Worm (Caenorhabditis elegans) whole organism, young adult: Measurements from ENCODE around the gene hlh-6.
A peak's percentile ranks its signal among the peaks of the same experiment; 100 is the strongest.

Experiments
- C17E4.6 ChIP-seq: fragments of 200-800 bp; sonication (Bioruptor generic); IDR thresholded peaks from 2 replicates; pipeline ENCODE4 v1.3.6; 2022; ENCODE audit warnings: missing genetic modification reagents, missing genetic modification characterization, missing compliant biosample characterization
- D2030.7 ChIP-seq: fragments of 200-800 bp; sonication (Bioruptor generic); IDR thresholded peaks from 2 replicates; pipeline ENCODE4 v1.3.6; 2022; ENCODE audit warnings: missing genetic modification reagents, missing genetic modification characterization, missing compliant biosample characterization
- F10E7.11 ChIP-seq: sonication (generic microtip); optimal IDR thresholded peaks from 2 replicates; lab custom pipeline; 2017; ENCODE audit warnings: mild to moderate bottlenecking, missing genetic modification characterization, moderate library complexity, missing compliant biosample characterization
- F22D6.2 ChIP-seq: sonication (generic microtip); optimal IDR thresholded peaks from 2 replicates; lab custom pipeline; 2016; ENCODE audit warnings: mild to moderate bottlenecking, missing genetic modification characterization, missing compliant biosample characterization
- F52B5.7 ChIP-seq: sonication (generic microtip); optimal IDR thresholded peaks from 2 replicates; lab custom pipeline; 2016; ENCODE audit warnings: mild to moderate bottlenecking, missing genetic modification characterization, missing compliant biosample characterization
- F55B11.4 ChIP-seq: sonication (generic microtip); optimal IDR thresholded peaks from 2 replicates; lab custom pipeline; 2016; ENCODE audit warnings: missing compliant biosample characterization, missing genetic modification characterization, borderline replicate concordance; ENCODE audit not compliant: insufficient read depth
- F57C9.4 ChIP-seq: sonication (generic microtip); optimal IDR thresholded peaks from 2 replicates; lab custom pipeline; 2017; ENCODE audit warnings: mild to moderate bottlenecking, missing genetic modification characterization, missing compliant biosample characterization
- K12H6.12 ChIP-seq: fragments of 200-800 bp; sonication (Bioruptor generic); optimal IDR thresholded peaks from 2 replicates; lab custom pipeline; 2018; ENCODE audit warnings: mild to moderate bottlenecking, missing genetic modification characterization, missing compliant biosample characterization
- T07F8.4 ChIP-seq: sonication (generic microtip); optimal IDR thresholded peaks from 2 replicates; lab custom pipeline; 2016; ENCODE audit warnings: mild to moderate bottlenecking, missing genetic modification characterization, moderate library complexity, missing compliant biosample characterization
- Y53F4B.3 ChIP-seq: fragments of 200-800 bp; sonication (Bioruptor generic); IDR thresholded peaks from 2 replicates; pipeline ENCODE4 v1.3.6; 2022; ENCODE audit warnings: missing genetic modification reagents, missing genetic modification characterization, missing compliant biosample characterization
- Y67H2A.10 ChIP-seq: fragments of 200-800 bp; sonication (Bioruptor generic); conservative IDR thresholded peaks from 2 replicates; pipeline ENCODE4 v1.3.6; 2022; ENCODE audit warnings: missing genetic modification reagents, missing genetic modification characterization, missing compliant biosample characterization
- akir-1 ChIP-seq: fragments of 200-800 bp; sonication (Bioruptor generic); optimal IDR thresholded peaks from 2 replicates; lab custom pipeline; 2018; ENCODE audit warnings: mild to moderate bottlenecking, missing genetic modification characterization, moderate library complexity, missing compliant biosample characterization
- ama-1 ChIP-seq, 3 experiments: fragments of 150-350 bp in 1 of 3; sonication (generic microtip) in 2 of 3; optimal IDR thresholded peaks; 2 replicates each; lab custom pipeline; 2014 to 2018; ENCODE audit warnings: missing biosample characterization in 2 of 3, missing genetic modification characterization in 2 of 3, missing genetic modification reagents in 2 of 3
- athp-1 ChIP-seq: sonication (generic microtip); optimal IDR thresholded peaks from 2 replicates; lab custom pipeline; 2017; ENCODE audit warnings: mild to moderate bottlenecking, missing genetic modification characterization, missing compliant biosample characterization
- attf-5 ChIP-seq: fragments of 200-800 bp; sonication (Bioruptor generic); optimal IDR thresholded peaks from 2 replicates; lab custom pipeline; 2018; ENCODE audit warnings: mild to moderate bottlenecking, missing genetic modification characterization, missing compliant biosample characterization
- attf-6 ChIP-seq: fragments of 200-800 bp; sonication (Bioruptor generic); IDR thresholded peaks from 2 replicates; pipeline ENCODE4 v1.3.6; 2022; ENCODE audit warnings: missing genetic modification reagents, missing genetic modification characterization, missing compliant biosample characterization
- cebp-1 ChIP-seq, 2 experiments: fragments of 200-800 bp in 1 of 2; sonication (Bioruptor generic) in 1 of 2; sonication (generic microtip) in 1 of 2; IDR thresholded peaks in 1 of 2; optimal IDR thresholded peaks in 1 of 2; 2 replicates each; pipeline versions ENCODE4 v1.3.6 to Lab custom; 2017 to 2022; ENCODE audit warnings: missing compliant biosample characterization in 2 of 2, missing genetic modification characterization in 2 of 2, mild to moderate bottlenecking in 1 of 2, missing genetic modification reagents in 1 of 2, moderate library complexity in 1 of 2
- ceh-100 ChIP-seq: fragments of 200-800 bp; sonication (Bioruptor generic); IDR thresholded peaks from 2 replicates; pipeline ENCODE4 v1.3.6; 2022; ENCODE audit warnings: missing genetic modification reagents, missing genetic modification characterization, missing compliant biosample characterization
- ceh-27 ChIP-seq: fragments of 200-800 bp; sonication (Bioruptor generic); optimal IDR thresholded peaks from 2 replicates; lab custom pipeline; 2018; ENCODE audit warnings: mild to moderate bottlenecking, missing genetic modification characterization, moderate library complexity, missing compliant biosample characterization
- ceh-58 ChIP-seq: fragments of 200-800 bp; sonication (Bioruptor generic); IDR thresholded peaks from 2 replicates; pipeline ENCODE4 v1.3.6; 2022; ENCODE audit warnings: missing genetic modification characterization, missing compliant biosample characterization
- ceh-91 ChIP-seq: fragments of 200-800 bp; sonication (Bioruptor generic); IDR thresholded peaks from 2 replicates; pipeline ENCODE4 v1.3.6; 2022; ENCODE audit warnings: missing genetic modification reagents, missing genetic modification characterization, missing compliant biosample characterization
- dpl-1 ChIP-seq: fragments of 150-350 bp; optimal IDR thresholded peaks from 2 replicates; lab custom pipeline; 2014; ENCODE audit warnings: missing biosample characterization, missing genetic modification reagents, missing genetic modification characterization
- efl-1 ChIP-seq: fragments of 150-350 bp; optimal IDR thresholded peaks from 2 replicates; lab custom pipeline; 2014; ENCODE audit warnings: missing biosample characterization, missing genetic modification reagents, missing genetic modification characterization
- ets-4 ChIP-seq: fragments of 200-800 bp; sonication (Bioruptor generic); optimal IDR thresholded peaks from 2 replicates; lab custom pipeline; 2018; ENCODE audit warnings: mild to moderate bottlenecking, missing genetic modification characterization, missing compliant biosample characterization
- hlh-26 ChIP-seq: fragments of 200-800 bp; sonication (Bioruptor generic); conservative IDR thresholded peaks from 2 replicates; pipeline ENCODE4 v1.3.6; 2022; ENCODE audit warnings: missing genetic modification reagents, missing genetic modification characterization, missing compliant biosample characterization
- let-526 ChIP-seq: fragments of 200-800 bp; sonication (Bioruptor generic); IDR thresholded peaks from 2 replicates; pipeline ENCODE4 v1.3.6; 2022; ENCODE audit warnings: missing genetic modification reagents, missing genetic modification characterization, missing compliant biosample characterization
- lin-26 ChIP-seq: fragments of 200-800 bp; sonication (Bioruptor generic); IDR thresholded peaks from 2 replicates; pipeline ENCODE4 v1.3.6; 2022; ENCODE audit warnings: missing genetic modification reagents, missing genetic modification characterization, missing compliant biosample characterization
- lin-35 ChIP-seq, 3 experiments: fragments of 150-350 bp in 2 of 3; sonication (generic microtip) in 1 of 3; optimal IDR thresholded peaks; 2 replicates each; lab custom pipeline; 2014 to 2018; ENCODE audit warnings: missing biosample characterization in 3 of 3, missing genetic modification characterization in 3 of 3, missing genetic modification reagents in 3 of 3
- lin-54 ChIP-seq: fragments of 200-800 bp; sonication (Bioruptor generic); optimal IDR thresholded peaks from 2 replicates; lab custom pipeline; 2018; ENCODE audit warnings: mild to moderate bottlenecking, missing genetic modification characterization, missing compliant biosample characterization
- lsy-27 ChIP-seq: sonication (generic microtip); optimal IDR thresholded peaks from 2 replicates; lab custom pipeline; 2017; ENCODE audit warnings: missing genetic modification characterization, mild to moderate bottlenecking, missing compliant biosample characterization, antibody characterized with exemption, missing genotype, borderline replicate concordance; ENCODE audit not compliant: insufficient read depth
- madf-10 ChIP-seq: sonication (generic microtip); optimal IDR thresholded peaks from 2 replicates; lab custom pipeline; 2016; ENCODE audit warnings: mild to moderate bottlenecking, missing genetic modification characterization, missing compliant biosample characterization
- madf-3 ChIP-seq: fragments of 200-800 bp; sonication (Bioruptor generic); IDR thresholded peaks from 2 replicates; pipeline ENCODE4 v1.3.6; 2022; ENCODE audit warnings: missing genetic modification reagents, missing genetic modification characterization, missing compliant biosample characterization
- madf-8 ChIP-seq: fragments of 200-800 bp; sonication (Bioruptor generic); conservative IDR thresholded peaks from 2 replicates; pipeline ENCODE4 v1.3.6; 2022; ENCODE audit warnings: missing genetic modification reagents, missing genetic modification characterization, missing compliant biosample characterization
- mel-28 ChIP-seq: sonication (generic microtip); optimal IDR thresholded peaks from 2 replicates; lab custom pipeline; 2016; ENCODE audit warnings: borderline replicate concordance, mild to moderate bottlenecking, missing genetic modification characterization, missing compliant biosample characterization
- nhr-120 ChIP-seq: fragments of 200-800 bp; sonication (Bioruptor generic); IDR thresholded peaks from 2 replicates; pipeline ENCODE4 v1.3.6; 2022; ENCODE audit warnings: missing genetic modification characterization, missing compliant biosample characterization
- pbrm-1 ChIP-seq: fragments of 200-800 bp; sonication (Bioruptor generic); IDR thresholded peaks from 2 replicates; pipeline ENCODE4 v1.3.6; 2022; ENCODE audit warnings: missing genetic modification reagents, missing genetic modification characterization, missing compliant biosample characterization
- rec-8 ChIP-seq, 2 experiments: sonication (generic microtip); optimal IDR thresholded peaks; 2 replicates each; lab custom pipeline; 2016; ENCODE audit warnings: mild to moderate bottlenecking in 2 of 2, missing genetic modification characterization in 2 of 2, missing genetic modification reagents in 2 of 2, missing genotype in 2 of 2, missing biosample characterization in 1 of 2, missing compliant biosample characterization in 1 of 2, moderate library complexity in 1 of 2
- rpc-1 ChIP-seq, 2 experiments: fragments of 150-350 bp in 1 of 2; sonication (generic microtip) in 1 of 2; optimal IDR thresholded peaks; 2 replicates each; lab custom pipeline; 2014 to 2018; ENCODE audit warnings: missing biosample characterization in 1 of 2, missing genetic modification characterization in 1 of 2, missing genetic modification reagents in 1 of 2, missing genotype in 1 of 2
- snpc-1.1 ChIP-seq: sonication (generic microtip); optimal IDR thresholded peaks from 2 replicates; lab custom pipeline; 2017; ENCODE audit warnings: missing genetic modification characterization, mild to moderate bottlenecking, missing compliant biosample characterization, antibody characterized with exemption, moderate library complexity, missing genotype, missing genetic modification reagents; ENCODE audit not compliant: insufficient read depth
- snpc-1.3 ChIP-seq: sonication (generic microtip); optimal IDR thresholded peaks from 2 replicates; lab custom pipeline; 2017; ENCODE audit warnings: missing genetic modification characterization, mild to moderate bottlenecking, missing compliant biosample characterization, antibody characterized with exemption, moderate library complexity, missing genotype, missing genetic modification reagents; ENCODE audit not compliant: insufficient read depth
- tbp1 ChIP-seq: fragments of 200-800 bp; sonication (Bioruptor generic); optimal IDR thresholded peaks from 2 replicates; lab custom pipeline; 2018; ENCODE audit warnings: mild to moderate bottlenecking, missing genetic modification characterization, missing compliant biosample characterization
- tbx-9 ChIP-seq: sonication (generic microtip); optimal IDR thresholded peaks from 2 replicates; lab custom pipeline; 2016; ENCODE audit warnings: borderline replicate concordance, missing genetic modification characterization, inconsistent platforms, missing compliant biosample characterization
- unc-62 ChIP-seq: fragments of 150-350 bp; optimal IDR thresholded peaks from 2 replicates; lab custom pipeline; 2014; ENCODE audit warnings: missing biosample characterization, missing genetic modification reagents, missing genetic modification characterization
- ztf-22 ChIP-seq: fragments of 200-800 bp; sonication (Bioruptor generic); optimal IDR thresholded peaks from 2 replicates; lab custom pipeline; 2018; ENCODE audit warnings: mild to moderate bottlenecking, missing genetic modification characterization, moderate library complexity, missing compliant biosample characterization
- ztf-25 ChIP-seq: fragments of 200-800 bp; sonication (Bioruptor generic); IDR thresholded peaks from 2 replicates; pipeline ENCODE4 v1.3.6; 2022; ENCODE audit warnings: missing genetic modification reagents, missing genetic modification characterization, missing compliant biosample characterization
- ztf-28 ChIP-seq: fragments of 200-800 bp; sonication (Bioruptor generic); IDR thresholded peaks from 2 replicates; pipeline ENCODE4 v1.3.6; 2022; ENCODE audit warnings: missing genetic modification reagents, missing genetic modification characterization, missing compliant biosample characterization
- ztf-3 ChIP-seq: fragments of 200-800 bp; sonication (Bioruptor generic); optimal IDR thresholded peaks from 2 replicates; lab custom pipeline; 2018; ENCODE audit warnings: mild to moderate bottlenecking, missing genetic modification characterization, missing compliant biosample characterization

hlh-6 gene

DNA sequence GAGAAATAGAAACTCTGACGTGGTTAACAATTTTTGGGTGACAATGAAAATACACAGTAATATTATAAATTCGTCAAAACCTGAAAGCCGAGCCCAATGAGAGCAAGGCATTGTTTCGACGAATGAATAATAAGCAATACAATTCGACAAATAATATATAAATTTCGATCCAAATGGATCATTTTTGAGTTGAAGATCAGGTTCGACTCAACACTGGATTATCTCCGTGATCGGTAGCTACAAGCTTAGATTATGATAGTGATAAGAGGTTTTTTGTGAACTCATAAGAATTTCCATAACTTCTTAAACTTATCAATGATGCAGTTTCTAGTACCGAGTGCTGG, 3.2 kb upstream of the hlh-6 start (continued):
- TF ChIP-seq F57C9.4 (tag; lab: Kevin White, UChicago) (no peak), ztf-28 (GFP tag; lab: Robert Waterston, UW) (no peak), pbrm-1 (GFP tag; lab: Robert Waterston, UW) (peak; percentile 10; the same call in 1 of the 2 replicates), snpc-1.3 (no peak), F55B11.4 (tag; lab: Kevin White, UChicago) (no peak), mel-28 (tag; lab: Kevin White, UChicago) (no peak), ceh-27 (no peak), madf-10 (tag; lab: Kevin White, UChicago) (peak; percentile 21), madf-3 (no peak), snpc-1.1 (tag; lab: Kevin White, UChicago) (no peak), lin-26 (GFP tag; lab: Robert Waterston, UW) (0 out of 2 replicates have a peak, but pooled peaks have one; percentile 19), ceh-100 (GFP tag; lab: Robert Waterston, UW) (no peak), F22D6.2 (tag; lab: Kevin White, UChicago) (no peak), unc-62 (GFP tag; lab: Kevin White, UChicago) (no peak), madf-8 (no peak), F10E7.11 (tag; lab: Kevin White, UChicago) (no peak), ztf-25 (GFP tag; lab: Robert Waterston, UW) (no peak), Y67H2A.10 (GFP tag; lab: Robert Waterston, UW) (no peak), tbp1 (no peak), rpc-1 (optimal IDR thresholded peaks at IDR 0.05; lab: Kevin White, UChicago) (no peak), rpc-1 (tag; optimal IDR thresholded peaks at IDR 0.05; lab: Kevin White, UChicago) (no peak), lin-54 (GFP tag; lab: Kevin White, UChicago) (no peak), ceh-91 (GFP tag; lab: Robert Waterston, UW) (no peak), tbx-9 (tag; lab: Kevin White, UChicago) (no peak), hlh-26 (GFP tag; lab: Robert Waterston, UW) (no peak), cebp-1 (GFP tag; IDR thresholded peaks at IDR 0.05; lab: Robert Waterston, UW) (0 out of 2 replicates have a peak, but pooled peaks have one; percentile 21), cebp-1 (tag; optimal IDR thresholded peaks at IDR 0.05; lab: Kevin White, UChicago) (no peak), ztf-22 (GFP tag; lab: Kevin White, UChicago) (no peak), rec-8 (tag; optimal IDR thresholded peaks at IDR 0.05; lab: Kevin White, UChicago) (no peak), nhr-120 (GFP tag; lab: Robert Waterston, UW) (no peak), efl-1 (GFP tag; lab: Kevin White, UChicago) (no peak), ets-4 (no peak), ztf-3 (GFP tag; lab: Kevin White, UChicago) (no peak), ama-1 (optimal IDR thresholded peaks at IDR 0.05; lab: Kevin White, UChicago) (no peak), ama-1 (GFP tag; optimal IDR thresholded peaks at IDR 0.05; lab: Kevin White, UChicago) (peak in 1 of 2 experiments; percentile 17), attf-5 (no peak), attf-6 (GFP tag; lab: Robert Waterston, UW) (no peak), Y53F4B.3 (no peak), lsy-27 (tag; lab: Kevin White, UChicago) (no peak), lin-35 (GFP tag; optimal IDR thresholded peaks at IDR 0.05; lab: Kevin White, UChicago) (no peak), K12H6.12 (tag; lab: Kevin White, UChicago) (no peak), akir-1 (GFP tag; lab: Kevin White, UChicago) (no peak), athp-1 (tag; lab: Kevin White, UChicago) (no peak), C17E4.6 (GFP tag; lab: Robert Waterston, UW) (no peak), F52B5.7 (no peak), ceh-58 (GFP tag; lab: Robert Waterston, UW) (no peak), T07F8.4 (tag; lab: Kevin White, UChicago) (no peak), D2030.7 (GFP tag; lab: Robert Waterston, UW) (no peak), dpl-1 (no peak), let-526 (GFP tag; lab: Robert Waterston, UW) (no peak)
